Worm (Caenorhabditis elegans): ENCODE data around the gene col-177.

DNA sequence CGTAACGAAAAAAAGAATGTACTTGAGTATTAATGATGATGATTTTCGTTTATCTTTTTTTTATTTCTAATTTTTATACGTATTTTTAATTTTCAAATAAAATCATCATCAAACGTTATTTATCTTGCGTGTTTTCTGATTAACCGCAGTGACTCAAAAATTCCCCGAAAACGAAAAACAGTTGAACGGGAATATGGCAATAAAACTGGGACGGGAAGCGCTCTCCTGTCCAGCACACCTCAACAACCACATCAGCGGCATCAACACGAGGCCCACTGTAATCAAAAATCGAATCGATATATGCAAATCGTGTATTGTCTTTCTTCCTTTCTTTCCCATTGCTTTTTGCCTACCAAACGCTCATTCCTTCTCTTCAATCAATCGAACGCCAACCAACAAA is 42.5 kb downstream of the col-177 start, which contains the start of gene K09C8.2:
- TF ChIP-seq ceh-82 (tag; optimal IDR thresholded peaks at IDR 0.05), result no peak
- no peak for TF ChIP-seq unc-130 (tag; optimal IDR thresholded peaks at IDR 0.05)
- no peak for TF ChIP-seq irx-1 (tag; optimal IDR thresholded peaks at IDR 0.05)
- TF ChIP-seq skn-1 (tag; optimal IDR thresholded peaks at IDR 0.05), result no peak
- no peak for TF ChIP-seq fos-1 (tag; optimal IDR thresholded peaks at IDR 0.05)
- TF ChIP-seq nhr-11 (tag; optimal IDR thresholded peaks at IDR 0.05), result no peak
- no peak for TF ChIP-seq ama-1 (optimal IDR thresholded peaks at IDR 0.05)
- no peak for TF ChIP-seq egl-13 (tag; optimal IDR thresholded peaks at IDR 0.05)
